Worm (Caenorhabditis elegans) whole organism, L2 larva: ENCODE data around the gene clec-219.

Experiments
- alr-1 ChIP-seq: fragments of 150-350 bp; optimal IDR thresholded peaks from 2 replicates; lab custom pipeline; 2014; ENCODE audit warnings: missing biosample characterization, missing genetic modification characterization
- ama-1 ChIP-seq: fragments of 150-350 bp; optimal IDR thresholded peaks from 2 replicates; lab custom pipeline; 2018; ENCODE audit warnings: inconsistent platforms
- blmp-1 ChIP-seq: sonication (generic microtip); optimal IDR thresholded peaks from 2 replicates; lab custom pipeline; 2017; ENCODE audit warnings: missing genetic modification characterization, mild to moderate bottlenecking, missing compliant biosample characterization, antibody characterized with exemption, moderate library complexity; ENCODE audit not compliant: insufficient read depth
- ceh-16 ChIP-seq: fragments of 150-350 bp; optimal IDR thresholded peaks from 2 replicates; lab custom pipeline; 2014; ENCODE audit warnings: missing biosample characterization, missing genetic modification characterization
- gmeb-1 ChIP-seq: fragments of 150-350 bp; optimal IDR thresholded peaks from 2 replicates; lab custom pipeline; 2014; ENCODE audit warnings: missing biosample characterization, missing genetic modification characterization
- nhr-11 ChIP-seq: fragments of 150-350 bp; optimal IDR thresholded peaks from 2 replicates; lab custom pipeline; 2014; ENCODE audit warnings: missing biosample characterization, missing genetic modification characterization
- nhr-237 ChIP-seq: fragments of 150-350 bp; optimal IDR thresholded peaks from 2 replicates; lab custom pipeline; 2014; ENCODE audit warnings: missing biosample characterization, missing genetic modification characterization
- skn-1 ChIP-seq: sonication (generic microtip); optimal IDR thresholded peaks from 2 replicates; lab custom pipeline; 2017; ENCODE audit warnings: missing biosample characterization, missing genetic modification characterization
- unc-62 ChIP-seq: fragments of 150-350 bp; optimal IDR thresholded peaks from 2 replicates; lab custom pipeline; 2014; ENCODE audit warnings: missing biosample characterization, missing genetic modification reagents, missing genetic modification characterization

DNA sequence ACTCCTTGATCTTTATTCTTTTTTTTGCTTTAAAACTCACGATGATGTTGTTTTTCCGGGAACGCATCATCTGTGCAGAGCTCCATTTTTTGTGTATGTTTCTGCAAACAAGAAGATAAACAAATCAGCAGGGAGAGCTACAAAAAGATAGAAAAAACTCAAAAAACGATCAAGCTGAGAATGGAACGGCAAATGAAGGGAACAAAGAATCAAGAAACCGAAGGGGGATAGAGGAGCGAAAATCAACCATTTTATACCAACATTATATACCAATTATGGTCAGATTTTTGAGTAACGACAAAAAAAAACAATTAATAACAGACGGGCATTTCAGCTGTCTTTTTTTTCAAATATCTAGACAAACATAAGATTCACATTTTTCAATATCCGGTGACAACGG lies 33.4 kb upstream of the clec-219 start, which contains the start of gene slc-17.5:
- TF ChIP-seq blmp-1 (tag; lab: Kevin White, UChicago) (no peak), ama-1 (lab: Kevin White, UChicago) (no peak), nhr-237 (tag; lab: Kevin White, UChicago) (no peak), skn-1 (tag; lab: Kevin White, UChicago) (no peak), unc-62 (no peak), nhr-11 (tag; lab: Kevin White, UChicago) (no peak), ceh-16 (tag; lab: Kevin White, UChicago) (no peak), alr-1 (no peak), gmeb-1 (tag; lab: Kevin White, UChicago) (no peak)
